Fruit fly (Drosophila melanogaster) whole organism, prepupa: ENCODE measurements around the gene CG3473.

Experiments used
- Blimp-1 ChIP-seq: fragments of 200-800 bp; sonication (Bioruptor generic); optimal IDR thresholded peaks from 3 replicates; lab custom pipeline; 2017; ENCODE audit warnings: missing biosample characterization, missing genetic modification characterization, mild to moderate bottlenecking, moderate library complexity, missing genetic modification reagents
- CG11294 ChIP-seq: fragments of 200-800 bp; sonication (Bioruptor generic); IDR thresholded peaks from 2 replicates; pipeline ENCODE4 v1.3.6; 2022; ENCODE audit warnings: missing biosample characterization, missing genetic modification characterization
- CG1621 ChIP-seq: fragments of 200-800 bp; sonication (Bioruptor generic); optimal IDR thresholded peaks from 3 replicates; lab custom pipeline; 2018; ENCODE audit warnings: missing biosample characterization, mild to moderate bottlenecking, missing genetic modification characterization
- CG16779 ChIP-seq: fragments of 200-800 bp; sonication (Bioruptor generic); optimal IDR thresholded peaks from 3 replicates; lab custom pipeline; 2017; ENCODE audit warnings: missing biosample characterization, mild to moderate bottlenecking, missing genetic modification characterization
- CG32006 ChIP-seq: fragments of 200-800 bp; sonication (Bioruptor generic); optimal IDR thresholded peaks from 3 replicates; lab custom pipeline; 2017; ENCODE audit warnings: missing biosample characterization, mild to moderate bottlenecking, missing genetic modification characterization
- CG3919 ChIP-seq: fragments of 200-800 bp; sonication (Bioruptor generic); optimal IDR thresholded peaks from 3 replicates; lab custom pipeline; 2016; ENCODE audit warnings: missing biosample characterization, missing genetic modification characterization
- CG6163 ChIP-seq: fragments of 200-800 bp; sonication (Bioruptor generic); IDR thresholded peaks from 3 replicates; pipeline ENCODE4 v1.3.6; 2022; ENCODE audit warnings: missing biosample characterization, missing genetic modification characterization
- CG6276 ChIP-seq: fragments of 200-800 bp; sonication (Bioruptor generic); optimal IDR thresholded peaks from 2 replicates; lab custom pipeline; 2017; ENCODE audit warnings: missing biosample characterization, mild to moderate bottlenecking, missing genetic modification characterization
- CG6792 ChIP-seq: fragments of 200-800 bp; sonication (Bioruptor generic); optimal IDR thresholded peaks from 3 replicates; lab custom pipeline; 2016; ENCODE audit warnings: missing biosample characterization, missing genetic modification characterization
- CG6808 ChIP-seq: fragments of 200-800 bp; sonication (Bioruptor generic); optimal IDR thresholded peaks from 3 replicates; lab custom pipeline; 2017; ENCODE audit warnings: missing biosample characterization, missing genetic modification characterization, mild to moderate bottlenecking, moderate library complexity, missing genetic modification reagents
- CG6854 ChIP-seq: fragments of 200-800 bp; sonication (Bioruptor generic); optimal IDR thresholded peaks from 2 replicates; lab custom pipeline; 2017; ENCODE audit warnings: missing biosample characterization, mild to moderate bottlenecking, missing genetic modification characterization
- CG7368 ChIP-seq: fragments of 200-800 bp; sonication (Bioruptor generic); optimal IDR thresholded peaks from 3 replicates; lab custom pipeline; 2016; ENCODE audit warnings: missing biosample characterization, missing genetic modification characterization
- CG8632 ChIP-seq: fragments of 200-800 bp; sonication (Bioruptor generic); optimal IDR thresholded peaks from 3 replicates; lab custom pipeline; 2016; ENCODE audit warnings: missing biosample characterization, missing genetic modification characterization
- CG9139 ChIP-seq: fragments of 200-800 bp; sonication (Bioruptor generic); optimal IDR thresholded peaks from 3 replicates; lab custom pipeline; 2017; ENCODE audit warnings: missing biosample characterization, mild to moderate bottlenecking, missing genetic modification characterization
- Eip75B ChIP-seq: fragments of 200-800 bp; sonication (Bioruptor generic); optimal IDR thresholded peaks from 3 replicates; lab custom pipeline; 2016; ENCODE audit warnings: missing biosample characterization, missing genetic modification characterization
- Eip78C ChIP-seq: fragments of 200-800 bp; sonication (Bioruptor generic); peaks from one replicate; lab custom pipeline; 2016; ENCODE audit warnings: missing biosample characterization, missing genetic modification characterization
- Eip93F ChIP-seq: fragments of 200-800 bp; sonication (Bioruptor generic); optimal IDR thresholded peaks from 2 replicates; lab custom pipeline; 2016; ENCODE audit warnings: missing biosample characterization, mild to moderate bottlenecking, missing genetic modification characterization
- Ets21C ChIP-seq: fragments of 200-800 bp; sonication (Bioruptor generic); optimal IDR thresholded peaks from 3 replicates; lab custom pipeline; 2016; ENCODE audit warnings: missing biosample characterization, missing genetic modification characterization
- Ets96B ChIP-seq: fragments of 200-800 bp; optimal IDR thresholded peaks from 2 replicates; lab custom pipeline; 2019; ENCODE audit warnings: missing biosample characterization, mild to moderate bottlenecking, missing genetic modification characterization, moderate library complexity
- Hr38 ChIP-seq: sonication (Bioruptor generic); optimal IDR thresholded peaks from 2 replicates; lab custom pipeline; 2016; ENCODE audit warnings: missing biosample characterization, missing genetic modification characterization
- Hr39 ChIP-seq: fragments of 200-800 bp; sonication (Bioruptor generic); optimal IDR thresholded peaks from 2 replicates; lab custom pipeline; 2016; ENCODE audit warnings: missing biosample characterization, missing genetic modification characterization
- Lpt ChIP-seq: fragments of 200-800 bp; sonication (Bioruptor generic); optimal IDR thresholded peaks from 3 replicates; lab custom pipeline; 2016; ENCODE audit warnings: missing biosample characterization, missing genetic modification characterization
- Met ChIP-seq: fragments of 200-800 bp; sonication (Bioruptor generic); optimal IDR thresholded peaks from 3 replicates; lab custom pipeline; 2016; ENCODE audit warnings: missing biosample characterization, missing genetic modification characterization
- Smox ChIP-seq: fragments of 200-800 bp; sonication (Bioruptor generic); optimal IDR thresholded peaks from 3 replicates; lab custom pipeline; 2016; ENCODE audit warnings: missing biosample characterization, missing genetic modification characterization
- Sox102F ChIP-seq: fragments of 200-800 bp; sonication (Bioruptor generic); optimal IDR thresholded peaks from 2 replicates; lab custom pipeline; 2016; ENCODE audit warnings: missing biosample characterization, mild to moderate bottlenecking, missing genetic modification characterization
- Sox14 ChIP-seq: fragments of 200-800 bp; sonication (Bioruptor generic); optimal IDR thresholded peaks from 3 replicates; lab custom pipeline; 2016; ENCODE audit warnings: missing biosample characterization, missing genetic modification characterization
- Sox15 ChIP-seq: fragments of 200-800 bp; sonication (Bioruptor generic); optimal IDR thresholded peaks from 3 replicates; lab custom pipeline; 2016; ENCODE audit warnings: missing biosample characterization, missing genetic modification characterization
- achi ChIP-seq: fragments of 200-800 bp; sonication (Bioruptor generic); optimal IDR thresholded peaks from 3 replicates; lab custom pipeline; 2016; ENCODE audit warnings: missing biosample characterization, missing genetic modification characterization
- cyc ChIP-seq: fragments of 200-800 bp; sonication (Bioruptor generic); optimal IDR thresholded peaks from 3 replicates; lab custom pipeline; 2016; ENCODE audit warnings: missing biosample characterization, missing genetic modification characterization
- eg ChIP-seq: fragments of 200-800 bp; sonication (Bioruptor generic); IDR thresholded peaks from 3 replicates; pipeline ENCODE4 v1.3.6; 2022; ENCODE audit warnings: missing biosample characterization, missing genetic modification characterization
- esn ChIP-seq: fragments of 200-800 bp; sonication (Bioruptor generic); optimal IDR thresholded peaks from 2 replicates; lab custom pipeline; 2016; ENCODE audit warnings: missing biosample characterization, mild to moderate bottlenecking, missing genetic modification characterization, moderate library complexity
- fkh ChIP-seq: fragments of 200-800 bp; sonication (Bioruptor generic); optimal IDR thresholded peaks from 3 replicates; lab custom pipeline; 2017; ENCODE audit warnings: missing biosample characterization, mild to moderate bottlenecking, missing genetic modification characterization, moderate library complexity
- lz ChIP-seq: fragments of 200-800 bp; sonication (Bioruptor generic); optimal IDR thresholded peaks from 3 replicates; lab custom pipeline; 2016; ENCODE audit warnings: missing biosample characterization, missing genetic modification characterization
- pdm3 ChIP-seq: fragments of 200-800 bp; sonication (Bioruptor generic); optimal IDR thresholded peaks from 3 replicates; lab custom pipeline; 2016; ENCODE audit warnings: missing biosample characterization, missing genetic modification characterization
- salr ChIP-seq, 2 experiments: fragments of 200-800 bp; sonication (Bioruptor generic); optimal IDR thresholded peaks; 3 replicates each; lab custom pipeline; 2016 to 2018; ENCODE audit warnings: missing biosample characterization in 2 of 2, missing genetic modification characterization in 2 of 2, mild to moderate bottlenecking in 1 of 2
- spab ChIP-seq: fragments of 200-800 bp; sonication (Bioruptor generic); optimal IDR thresholded peaks from 2 replicates; lab custom pipeline; 2017; ENCODE audit warnings: missing biosample characterization, mild to moderate bottlenecking, missing genetic modification characterization, missing genetic modification reagents
- svp ChIP-seq: fragments of 200-800 bp; sonication (Bioruptor generic); peaks from one replicate; lab custom pipeline; 2016; ENCODE audit warnings: missing biosample characterization, missing genetic modification characterization

Gene CG3473

dm6 chr2L:14519251-14519650 is 44.3 kb downstream of the CG3473 start (continued):
- TF ChIP-seq CG6808 (GFP tag; lab: Kevin White, UChicago), result no peak
- TF ChIP-seq Sox15, result peak; percentile 19
- TF ChIP-seq pdm3 (GFP tag; lab: Kevin White, UChicago), result peak; percentile 76
- no peak for TF ChIP-seq CG9139 (GFP tag; lab: Kevin White, UChicago)
- TF ChIP-seq Hr38 (GFP tag; lab: Kevin White, UChicago), result no peak
- TF ChIP-seq CG1621 (tag; lab: Kevin White, UChicago), result no peak
- peak; percentile 45; the same call in 1 of the 3 replicates for TF ChIP-seq CG6163
- TF ChIP-seq lz (GFP tag; lab: Kevin White, UChicago), result peak; percentile 68
- TF ChIP-seq eg (GFP tag; lab: Robert Waterston, UW), result peak; percentile 28; the same call in 1 of the 3 replicates
- TF ChIP-seq salr (GFP tag; optimal IDR thresholded peaks at IDR 0.05; lab: Kevin White, UChicago), result peak in 1 of 2 experiments; percentile 30
- TF ChIP-seq CG6854 (GFP tag; lab: Kevin White, UChicago), result no peak
- TF ChIP-seq CG16779, result no peak
- peak; percentile 50 for TF ChIP-seq cyc (GFP tag; lab: Kevin White, UChicago)
- peak; percentile 65 for TF ChIP-seq achi (GFP tag; lab: Kevin White, UChicago)
- TF ChIP-seq fkh (GFP tag; lab: Kevin White, UChicago), result no peak
- peak; percentile 57 for TF ChIP-seq Eip75B
- TF ChIP-seq CG8632 (GFP tag; lab: Kevin White, UChicago), result peak; percentile 67
- peak; percentile 81 for TF ChIP-seq Sox102F (GFP tag; lab: Kevin White, UChicago)
- TF ChIP-seq Eip78C (GFP tag; lab: Kevin White, UChicago), result peak; percentile 92
- TF ChIP-seq CG3919 (GFP tag; lab: Kevin White, UChicago), result peak; percentile 60
- peak; percentile 63 for TF ChIP-seq Hr39 (GFP tag; lab: Kevin White, UChicago)
- peak; percentile 87 for TF ChIP-seq esn
- TF ChIP-seq Smox (GFP tag; lab: Kevin White, UChicago), result peak; percentile 82
- TF ChIP-seq svp (GFP tag; lab: Kevin White, UChicago), result peak; percentile 87
- TF ChIP-seq CG7368 (GFP tag; lab: Kevin White, UChicago), result no peak
- peak; percentile 72 for TF ChIP-seq Sox14 (GFP tag; lab: Kevin White, UChicago)
- TF ChIP-seq CG6792 (GFP tag; lab: Kevin White, UChicago), result peak; percentile 74
- TF ChIP-seq Ets21C (GFP tag; lab: Kevin White, UChicago), result peak; percentile 58
- TF ChIP-seq Met (GFP tag; lab: Kevin White, UChicago), result peak; percentile 78

- TF ChIP-seq spab (GFP tag; lab: Kevin White, UChicago), result no peak
- TF ChIP-seq achi (GFP tag; lab: Kevin White, UChicago), result no peak
- TF ChIP-seq Hr38 (GFP tag; lab: Kevin White, UChicago), result no peak
- TF ChIP-seq Ets96B (tag; lab: Kevin White, UChicago), result no peak
- TF ChIP-seq Lpt (GFP tag; lab: Kevin White, UChicago), result no peak
- TF ChIP-seq Blimp-1, result no peak
- no peak for TF ChIP-seq CG6276 (GFP tag; lab: Kevin White, UChicago)
- no peak for TF ChIP-seq Hr39 (GFP tag; lab: Kevin White, UChicago)
- TF ChIP-seq Eip93F (GFP tag; lab: Kevin White, UChicago), result no peak
- no peak for TF ChIP-seq CG11294 (GFP tag; lab: Robert Waterston, UW)
- no peak for TF ChIP-seq CG9139 (GFP tag; lab: Kevin White, UChicago)
- no peak for TF ChIP-seq CG6792 (GFP tag; lab: Kevin White, UChicago)
- TF ChIP-seq, all 60 proteins: peak for 0
Measured at dm6 chr2L:14517997-14518559, 45.4 kb downstream of the CG3473 start.

- TF ChIP-seq CG6808 (GFP tag; lab: Kevin White, UChicago) (peak; percentile 15), CG32006 (GFP tag; lab: Kevin White, UChicago) (no peak)
Measured at dm6 chr2L:14517335-14517734, 46.2 kb downstream of the CG3473 start.
